Fruit fly (Drosophila melanogaster) whole organism, embryonic: ENCODE results near the gene bab2.

Experiments
- Aef1 ChIP-seq: fragments of 200-800 bp; sonication (Bioruptor generic); IDR thresholded peaks from 3 replicates; pipeline ENCODE4 v1.3.6; 2022; ENCODE audit warnings: missing biosample characterization, missing genetic modification characterization
- Atf-2 ChIP-seq: fragments of 200-800 bp; sonication (Bioruptor generic); optimal IDR thresholded peaks from 2 replicates; lab custom pipeline; 2016; ENCODE audit warnings: missing biosample characterization, missing genetic modification characterization
- B-H2 ChIP-seq: fragments of 200-800 bp; sonication (Bioruptor generic); optimal IDR thresholded peaks from 2 replicates; lab custom pipeline; 2018; ENCODE audit warnings: missing biosample characterization, mild to moderate bottlenecking, missing genetic modification characterization
- BEAF-32 ChIP-seq: fragments of 200-800 bp; sonication (Bioruptor generic); optimal IDR thresholded peaks from 3 replicates; lab custom pipeline; 2017; ENCODE audit warnings: missing biosample characterization, missing genetic modification characterization, mild to moderate bottlenecking, moderate library complexity, missing genetic modification reagents
- BtbVII ChIP-seq: fragments of 200-800 bp; sonication (Bioruptor generic); optimal IDR thresholded peaks from 3 replicates; lab custom pipeline; 2017; ENCODE audit warnings: missing biosample characterization, mild to moderate bottlenecking, missing genetic modification characterization
- CG10147 ChIP-seq: fragments of 200-800 bp; sonication (Bioruptor generic); optimal IDR thresholded peaks from 2 replicates; lab custom pipeline; 2019; ENCODE audit warnings: missing biosample characterization, mild to moderate bottlenecking, missing genetic modification characterization, moderate library complexity
- CG11085 ChIP-seq: fragments of 200-800 bp; sonication (Bioruptor generic); IDR thresholded peaks from 2 replicates; pipeline ENCODE4 v1.3.6; 2022; ENCODE audit warnings: missing biosample characterization, missing genetic modification characterization
- CG12391 ChIP-seq: fragments of 200-800 bp; sonication (Bioruptor generic); optimal IDR thresholded peaks from 3 replicates; lab custom pipeline; 2018; ENCODE audit warnings: missing biosample characterization, mild to moderate bottlenecking, missing genetic modification characterization, moderate library complexity
- CG14014 ChIP-seq: fragments of 200-800 bp; sonication (Bioruptor generic); IDR thresholded peaks from 2 replicates; pipeline ENCODE4 v1.3.6; 2022; ENCODE audit warnings: missing biosample characterization, missing genetic modification characterization
- CG15601 ChIP-seq: fragments of 200-800 bp; sonication (Bioruptor generic); optimal IDR thresholded peaks from 3 replicates; lab custom pipeline; 2019; ENCODE audit warnings: missing biosample characterization, mild to moderate bottlenecking, missing genetic modification characterization, moderate library complexity
- CG1647 ChIP-seq: fragments of 200-800 bp; sonication (Bioruptor generic); optimal IDR thresholded peaks from 3 replicates; lab custom pipeline; 2016; ENCODE audit warnings: missing biosample characterization, missing genetic modification characterization
- CG16815 ChIP-seq: fragments of 200-800 bp; sonication (Bioruptor generic); optimal IDR thresholded peaks from 3 replicates; lab custom pipeline; 2017; ENCODE audit warnings: missing biosample characterization, mild to moderate bottlenecking, missing genetic modification characterization
- CG17359 ChIP-seq: fragments of 200-800 bp; sonication (Bioruptor generic); optimal IDR thresholded peaks from 3 replicates; lab custom pipeline; 2018; ENCODE audit warnings: missing biosample characterization, mild to moderate bottlenecking, missing genetic modification characterization, moderate library complexity
- CG2712 ChIP-seq: fragments of 200-800 bp; optimal IDR thresholded peaks from 3 replicates; lab custom pipeline; 2019; ENCODE audit warnings: missing biosample characterization, mild to moderate bottlenecking, missing genetic modification characterization, moderate library complexity
- CG2889 ChIP-seq: fragments of 200-800 bp; sonication (Bioruptor generic); IDR thresholded peaks from 3 replicates; pipeline ENCODE4 v1.3.6; 2022; ENCODE audit warnings: missing biosample characterization, missing genetic modification characterization
- CG30431 ChIP-seq: fragments of 200-800 bp; sonication (Bioruptor generic); optimal IDR thresholded peaks from 2 replicates; lab custom pipeline; 2017; ENCODE audit warnings: missing biosample characterization, missing genetic modification characterization
- CG3065 ChIP-seq: fragments of 200-800 bp; sonication (Bioruptor generic); optimal IDR thresholded peaks from 2 replicates; lab custom pipeline; 2016; ENCODE audit warnings: missing biosample characterization, missing genetic modification characterization
- CG33213 ChIP-seq: fragments of 200-800 bp; sonication (Bioruptor generic); optimal IDR thresholded peaks from 3 replicates; lab custom pipeline; 2016; ENCODE audit warnings: missing biosample characterization, missing genetic modification characterization
- CG4282 ChIP-seq: fragments of 200-800 bp; sonication (Bioruptor generic); optimal IDR thresholded peaks from 2 replicates; lab custom pipeline; 2016; ENCODE audit warnings: missing biosample characterization, missing genetic modification characterization
- CG6272 ChIP-seq: fragments of 200-800 bp; sonication (Bioruptor generic); IDR thresholded peaks from 2 replicates; pipeline ENCODE4 v1.3.6; 2022; ENCODE audit warnings: missing biosample characterization, missing genetic modification characterization
- CG6813 ChIP-seq: fragments of 200-800 bp; sonication (Bioruptor generic); optimal IDR thresholded peaks from 2 replicates; lab custom pipeline; 2017; ENCODE audit warnings: missing biosample characterization, missing genetic modification characterization, mild to moderate bottlenecking, moderate library complexity, missing genetic modification reagents
- CG9215 ChIP-seq: fragments of 200-800 bp; sonication (Bioruptor generic); IDR thresholded peaks from 2 replicates; pipeline ENCODE4 v1.3.6; 2022; ENCODE audit warnings: missing biosample characterization, missing genetic modification characterization
- Dip3 ChIP-seq: fragments of 200-800 bp; sonication (Bioruptor generic); optimal IDR thresholded peaks from 3 replicates; lab custom pipeline; 2016; ENCODE audit warnings: missing biosample characterization, missing genetic modification characterization
- Dll ChIP-seq: fragments of 200-800 bp; sonication (Bioruptor generic); IDR thresholded peaks from 4 replicates; pipeline ENCODE4 v1.3.6; 2022; ENCODE audit warnings: missing biosample characterization, missing genetic modification characterization; ENCODE audit not compliant: partially characterized antibody
- Drgx ChIP-seq: fragments of 200-800 bp; sonication (Bioruptor generic); IDR thresholded peaks from 2 replicates; pipeline ENCODE4 v1.3.6; 2022; ENCODE audit warnings: missing biosample characterization, missing genetic modification characterization
- Fer2 ChIP-seq: fragments of 200-800 bp; sonication (Bioruptor generic); optimal IDR thresholded peaks from 2 replicates; lab custom pipeline; 2018; ENCODE audit warnings: missing biosample characterization, mild to moderate bottlenecking, missing genetic modification characterization, moderate library complexity
- H15 ChIP-seq: fragments of 200-800 bp; sonication (Bioruptor generic); IDR thresholded peaks from 3 replicates; pipeline ENCODE4 v1.3.6; 2022; ENCODE audit warnings: missing biosample characterization, missing genetic modification characterization
- HLHmδ ChIP-seq: fragments of 200-800 bp; sonication (Bioruptor generic); optimal IDR thresholded peaks from 2 replicates; lab custom pipeline; 2018; ENCODE audit warnings: missing biosample characterization, mild to moderate bottlenecking, missing genetic modification characterization, moderate library complexity
- Hr51 ChIP-seq, 2 experiments: fragments of 200-800 bp; sonication (Bioruptor generic); optimal IDR thresholded peaks; 2 replicates in 1 of 2; 3 replicates in 1 of 2; lab custom pipeline; 2016 to 2018; ENCODE audit warnings: missing biosample characterization in 2 of 2, missing genetic modification characterization in 2 of 2, mild to moderate bottlenecking in 1 of 2, moderate library complexity in 1 of 2
- Lim3 ChIP-seq: fragments of 200-800 bp; sonication (Bioruptor generic); IDR thresholded peaks from 2 replicates; pipeline ENCODE4 v1.3.6; 2022; ENCODE audit warnings: missing biosample characterization, missing genetic modification characterization
- Med ChIP-seq: fragments of 200-800 bp; sonication (Bioruptor generic); peaks from one replicate; lab custom pipeline; 2016; ENCODE audit warnings: missing biosample characterization, missing genetic modification characterization, mild to moderate bottlenecking, inconsistent platforms, moderate library complexity
- Meics ChIP-seq: fragments of 200-800 bp; sonication (Bioruptor generic); optimal IDR thresholded peaks from 2 replicates; lab custom pipeline; 2017; ENCODE audit warnings: missing biosample characterization, mild to moderate bottlenecking, missing genetic modification characterization
- Opbp ChIP-seq: fragments of 200-800 bp; sonication (Bioruptor generic); IDR thresholded peaks from 3 replicates; pipeline ENCODE4 v1.3.6; 2022; ENCODE audit warnings: missing biosample characterization, missing genetic modification characterization; ENCODE audit not compliant: partially characterized antibody
- Ptx1 ChIP-seq: fragments of 200-800 bp; sonication (Bioruptor generic); IDR thresholded peaks from 2 replicates; pipeline ENCODE4 v1.3.6; 2022; ENCODE audit warnings: missing biosample characterization, missing genetic modification characterization
- Sin3A ChIP-seq: fragments of >200 bp; optimal IDR thresholded peaks from 2 replicates; lab custom pipeline; 2018
- Sox100B ChIP-seq: fragments of 200-800 bp; sonication (Bioruptor generic); optimal IDR thresholded peaks from 3 replicates; lab custom pipeline; 2018; ENCODE audit warnings: missing biosample characterization, mild to moderate bottlenecking, missing genetic modification characterization
- Sry-δ ChIP-seq: fragments of 200-800 bp; sonication (Bioruptor generic); optimal IDR thresholded peaks from 2 replicates; lab custom pipeline; 2016; ENCODE audit warnings: missing biosample characterization, missing genetic modification characterization
- Usf ChIP-seq: fragments of 200-800 bp; sonication (Bioruptor generic); optimal IDR thresholded peaks from 2 replicates; lab custom pipeline; 2017; ENCODE audit warnings: missing genotype, missing biosample characterization, missing genetic modification characterization
- cas ChIP-seq: fragments of 200-800 bp; sonication (Bioruptor generic); IDR thresholded peaks from 2 replicates; pipeline ENCODE4 v1.3.6; 2022; ENCODE audit warnings: missing biosample characterization, missing genetic modification characterization
- crol ChIP-seq: fragments of 200-800 bp; sonication (Bioruptor generic); IDR thresholded peaks from 2 replicates; pipeline ENCODE4 v1.3.6; 2022; ENCODE audit warnings: missing biosample characterization, missing genetic modification characterization
- disco-r ChIP-seq: fragments of 200-800 bp; sonication (Bioruptor generic); optimal IDR thresholded peaks from 2 replicates; lab custom pipeline; 2016; ENCODE audit warnings: missing biosample characterization, missing genetic modification characterization
- gce ChIP-seq: fragments of 200-800 bp; sonication (Bioruptor generic); IDR thresholded peaks from 3 replicates; pipeline ENCODE4 v1.3.6; 2022; ENCODE audit warnings: missing biosample characterization, missing genetic modification characterization
- gcm ChIP-seq: fragments of 200-800 bp; sonication (Bioruptor generic); optimal IDR thresholded peaks from 2 replicates; lab custom pipeline; 2019; ENCODE audit warnings: missing biosample characterization, mild to moderate bottlenecking, missing genetic modification characterization, moderate library complexity
- grn ChIP-seq: fragments of 200-800 bp; sonication (Bioruptor generic); optimal IDR thresholded peaks from 3 replicates; lab custom pipeline; 2017; ENCODE audit warnings: missing biosample characterization, missing genetic modification characterization
- ham ChIP-seq: fragments of 200-800 bp; sonication (Bioruptor generic); IDR thresholded peaks from 2 replicates; pipeline ENCODE4 v1.3.6; 2022; ENCODE audit warnings: missing biosample characterization, missing genetic modification characterization
- kni ChIP-seq: fragments of 200-800 bp; sonication (Bioruptor generic); optimal IDR thresholded peaks from 3 replicates; lab custom pipeline; 2017; ENCODE audit warnings: mild to moderate bottlenecking, missing biosample characterization, missing genetic modification reagents, missing genetic modification characterization
- luna ChIP-seq: fragments of 200-800 bp; sonication (Bioruptor generic); optimal IDR thresholded peaks from 2 replicates; lab custom pipeline; 2016; ENCODE audit warnings: missing biosample characterization, missing genetic modification characterization
- pros ChIP-seq: fragments of 200-800 bp; sonication (Bioruptor generic); optimal IDR thresholded peaks from 3 replicates; lab custom pipeline; 2019; ENCODE audit warnings: missing biosample characterization, mild to moderate bottlenecking, missing genetic modification characterization, moderate library complexity
- schlank ChIP-seq: fragments of 200-800 bp; sonication (Bioruptor generic); optimal IDR thresholded peaks from 2 replicates; lab custom pipeline; 2018; ENCODE audit warnings: missing biosample characterization, mild to moderate bottlenecking, missing genetic modification characterization
- seq ChIP-seq: fragments of 200-800 bp; sonication (Bioruptor generic); IDR thresholded peaks from 2 replicates; pipeline ENCODE4 v1.3.6; 2022; ENCODE audit warnings: missing biosample characterization, missing genetic modification characterization
- shn ChIP-seq: fragments of 200-800 bp; sonication (Bioruptor generic); optimal IDR thresholded peaks from 3 replicates; lab custom pipeline; 2016; ENCODE audit warnings: missing biosample characterization, missing genetic modification characterization
- sisA ChIP-seq: fragments of 200-800 bp; sonication (Bioruptor generic); IDR thresholded peaks from 2 replicates; pipeline ENCODE4 v1.3.6; 2022; ENCODE audit warnings: missing biosample characterization, missing genetic modification characterization
- tup ChIP-seq: fragments of 200-800 bp; sonication (Bioruptor generic); optimal IDR thresholded peaks from 2 replicates; lab custom pipeline; 2016; ENCODE audit warnings: missing biosample characterization, mild to moderate bottlenecking, missing genetic modification characterization, moderate library complexity

bab2 gene

DNA sequence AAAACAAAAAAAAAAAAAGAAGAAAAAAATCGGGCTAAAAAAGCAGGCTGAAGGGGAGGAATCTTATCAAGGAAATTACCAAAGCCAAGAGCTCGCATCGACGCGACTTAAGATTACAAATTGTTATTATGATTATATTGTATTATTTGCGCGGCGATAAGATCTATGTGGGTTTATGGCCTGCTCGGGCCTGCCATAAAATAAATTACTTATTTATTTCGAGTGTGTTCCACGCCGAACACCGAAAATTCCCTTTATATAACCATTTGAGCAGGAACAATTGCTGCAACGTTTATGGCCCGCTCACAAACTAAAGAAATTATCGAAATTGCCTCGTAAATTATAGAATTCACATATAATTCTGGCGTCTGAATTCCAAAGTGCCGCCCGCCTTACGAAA lies 7.5 kb downstream of the bab2 start (continued):
- no peak for TF ChIP-seq CG17359 (tag; lab: Kevin White, UChicago)
- no peak for TF ChIP-seq CG12391 (tag; lab: Kevin White, UChicago)
- no peak for TF ChIP-seq Aef1
- no peak for TF ChIP-seq Sin3A (lab: Kevin White, UChicago)
- no peak for TF ChIP-seq CG16815
- no peak for TF ChIP-seq Ptx1
- no peak for TF ChIP-seq Dip3 (GFP tag; lab: Kevin White, UChicago)
- no peak for TF ChIP-seq disco-r (GFP tag; lab: Kevin White, UChicago)
- TF ChIP-seq Fer2 (tag; lab: Kevin White, UChicago): no peak
- TF ChIP-seq CG3065 (GFP tag; lab: Kevin White, UChicago): no peak
- no peak for TF ChIP-seq pros (GFP tag; lab: Kevin White, UChicago)
- no peak for TF ChIP-seq CG30431 (GFP tag; lab: Kevin White, UChicago)
- peak; percentile 2 for TF ChIP-seq CG15601 (tag; lab: Kevin White, UChicago)
- TF ChIP-seq HLHmδ (GFP tag; lab: Kevin White, UChicago): no peak
- TF ChIP-seq ham (GFP tag; lab: Robert Waterston, UW): no peak
- TF ChIP-seq Sry-δ (GFP tag; lab: Kevin White, UChicago): no peak
- TF ChIP-seq BtbVII (GFP tag; lab: Kevin White, UChicago): peak; percentile 4
- peak; percentile 20 for TF ChIP-seq CG2712 (tag; lab: Kevin White, UChicago)
- TF ChIP-seq CG4282: no peak
- peak; percentile 38 for TF ChIP-seq Med (GFP tag; lab: Kevin White, UChicago)
- TF ChIP-seq CG10147 (GFP tag; lab: Kevin White, UChicago): no peak
- TF ChIP-seq Atf-2 (GFP tag; lab: Kevin White, UChicago): no peak
- TF ChIP-seq Meics (GFP tag; lab: Kevin White, UChicago): peak; percentile 22
- peak; percentile 39 for TF ChIP-seq CG6813
- TF ChIP-seq Dll (GFP tag; lab: Robert Waterston, UW): no peak
- no peak for TF ChIP-seq CG11085 (GFP tag; lab: Robert Waterston, UW)
- TF ChIP-seq gcm (GFP tag; lab: Kevin White, UChicago): peak; percentile 33
- TF ChIP-seq shn: no peak
- TF ChIP-seq Hr51 (GFP tag; optimal IDR thresholded peaks at IDR 0.05; lab: Kevin White, UChicago): peak in 1 of 2 experiments; percentile 47
- no peak for TF ChIP-seq schlank (tag; lab: Kevin White, UChicago)
- no peak for TF ChIP-seq CG2889
- TF ChIP-seq Opbp (GFP tag; lab: Robert Waterston, UW): no peak
- no peak for TF ChIP-seq CG1647 (GFP tag; lab: Kevin White, UChicago)
- TF ChIP-seq seq: no peak
- no peak for TF ChIP-seq crol (GFP tag; lab: Robert Waterston, UW)
- peak; percentile 65 for TF ChIP-seq grn (GFP tag; lab: Kevin White, UChicago)
- no peak for TF ChIP-seq CG6272 (GFP tag; lab: Robert Waterston, UW)
- TF ChIP-seq tup (GFP tag; lab: Kevin White, UChicago): no peak
- TF ChIP-seq CG14014: no peak
- TF ChIP-seq CG9215 (GFP tag; lab: Robert Waterston, UW): no peak
- TF ChIP-seq kni (GFP tag; lab: Kevin White, UChicago): no peak
- no peak for TF ChIP-seq Drgx (GFP tag; lab: Robert Waterston, UW)
- no peak for TF ChIP-seq Lim3
- no peak for TF ChIP-seq CG33213
- TF ChIP-seq B-H2 (GFP tag; lab: Kevin White, UChicago): no peak
- TF ChIP-seq sisA (GFP tag; lab: Robert Waterston, UW): no peak
- TF ChIP-seq BEAF-32 (GFP tag; lab: Kevin White, UChicago): no peak
- TF ChIP-seq cas (GFP tag; lab: Robert Waterston, UW): no peak
- TF ChIP-seq gce (GFP tag; lab: Robert Waterston, UW): no peak
- no peak for TF ChIP-seq Usf (GFP tag; lab: Kevin White, UChicago)
- TF ChIP-seq H15: no peak
- no peak for TF ChIP-seq luna (GFP tag; lab: Kevin White, UChicago)
- peak; percentile 3 for TF ChIP-seq Sox100B (GFP tag; lab: Kevin White, UChicago)
